Worm (Caenorhabditis elegans) whole organism, L4 larva: ENCODE data around the gene R07E5.5.

Source experiments
- D1046.2 ChIP-seq: fragments of 200-800 bp; sonication (Bioruptor generic); IDR thresholded peaks from 2 replicates; pipeline ENCODE4 v1.3.6; 2022; ENCODE audit warnings: missing genetic modification characterization, missing compliant biosample characterization
- F10B5.3 ChIP-seq: sonication (generic microtip); optimal IDR thresholded peaks from 2 replicates; lab custom pipeline; 2016; ENCODE audit warnings: mild to moderate bottlenecking, missing genetic modification characterization, missing compliant biosample characterization
- F44E2.7 ChIP-seq: fragments of 200-800 bp; sonication (Bioruptor generic); IDR thresholded peaks from 2 replicates; pipeline ENCODE4 v2.1.2; 2022; ENCODE audit warnings: missing genetic modification characterization, missing compliant biosample characterization
- R02D3.7 ChIP-seq: fragments of 150-350 bp; sonication (generic microtip); optimal IDR thresholded peaks from 3 replicates; lab custom pipeline; 2014; ENCODE audit warnings: missing biosample characterization, missing genetic modification characterization
- Y5F2A.4 ChIP-seq: fragments of 200-800 bp; sonication (Bioruptor generic); optimal IDR thresholded peaks from 2 replicates; lab custom pipeline; 2018; ENCODE audit warnings: mild to moderate bottlenecking, missing genetic modification characterization, missing compliant biosample characterization
- ZK546.5 ChIP-seq, 2 experiments: sonication (generic microtip); optimal IDR thresholded peaks; 2 replicates each; lab custom pipeline; 2017; ENCODE audit warnings: missing biosample characterization in 2 of 2, missing genetic modification characterization in 2 of 2
- aha-1 ChIP-seq: fragments of 150-350 bp; peaks from one replicate; lab custom pipeline; 2014; ENCODE audit warnings: missing biosample characterization, missing genetic modification characterization
- attf-4 ChIP-seq: sonication (generic microtip); optimal IDR thresholded peaks from 3 replicates; lab custom pipeline; 2017; ENCODE audit warnings: missing biosample characterization, missing genetic modification characterization
- ceh-28 ChIP-seq: fragments of 150-350 bp; optimal IDR thresholded peaks from 2 replicates; lab custom pipeline; 2014; ENCODE audit warnings: missing biosample characterization, missing genetic modification reagents, missing genetic modification characterization
- ceh-44 ChIP-seq: fragments of 200-800 bp; sonication (Bioruptor generic); IDR thresholded peaks from 2 replicates; pipeline ENCODE4 v1.3.6; 2022; ENCODE audit warnings: missing genetic modification reagents, missing genetic modification characterization, missing compliant biosample characterization
- ceh-62 ChIP-seq: sonication (generic microtip); optimal IDR thresholded peaks from 2 replicates; lab custom pipeline; 2017; ENCODE audit warnings: missing biosample characterization, missing genetic modification characterization
- ctbp-1 ChIP-seq: fragments of 200-800 bp; sonication (Bioruptor generic); IDR thresholded peaks from 2 replicates; pipeline ENCODE4 v1.3.6; 2022; ENCODE audit warnings: missing genetic modification reagents, missing genetic modification characterization, missing compliant biosample characterization
- daf-16 ChIP-seq, 3 experiments: sonication (generic microtip); optimal IDR thresholded peaks; 2 replicates each; lab custom pipeline; 2016 to 2017; ENCODE audit warnings: missing genetic modification characterization in 3 of 3, missing genetic modification reagents in 3 of 3, mild to moderate bottlenecking in 2 of 3, missing compliant biosample characterization in 2 of 3, missing biosample characterization in 1 of 3, moderate library complexity in 1 of 3
- egl-27 ChIP-seq: sonication (generic microtip); optimal IDR thresholded peaks from 3 replicates; lab custom pipeline; 2017; ENCODE audit warnings: missing biosample characterization, missing genetic modification reagents, missing genetic modification characterization
- gei-8 ChIP-seq: fragments of 200-800 bp; sonication (Bioruptor generic); optimal IDR thresholded peaks from 2 replicates; lab custom pipeline; 2018; ENCODE audit warnings: mild to moderate bottlenecking, missing genetic modification characterization, missing compliant biosample characterization
- hlh-11 ChIP-seq: fragments of 200-800 bp; sonication (Bioruptor generic); optimal IDR thresholded peaks from 2 replicates; lab custom pipeline; 2018; ENCODE audit warnings: mild to moderate bottlenecking, missing genetic modification characterization, missing compliant biosample characterization
- hlh-30 ChIP-seq: sonication (generic microtip); optimal IDR thresholded peaks from 2 replicates; lab custom pipeline; 2017; ENCODE audit warnings: antibody characterized with exemption, mild to moderate bottlenecking, missing genetic modification characterization, missing compliant biosample characterization; ENCODE audit not compliant: insufficient read depth
- lim-7 ChIP-seq: fragments of 200-800 bp; sonication (Bioruptor generic); IDR thresholded peaks from 2 replicates; pipeline ENCODE4 v1.3.6; 2022; ENCODE audit warnings: missing genetic modification characterization, missing compliant biosample characterization
- lin-13 ChIP-seq: fragments of 150-350 bp; optimal IDR thresholded peaks from 2 replicates; lab custom pipeline; 2014; ENCODE audit warnings: missing biosample characterization, missing genetic modification reagents, missing genetic modification characterization
- lin-39 ChIP-seq: fragments of 150-350 bp; optimal IDR thresholded peaks from 2 replicates; lab custom pipeline; 2014; ENCODE audit warnings: missing biosample characterization, missing genetic modification reagents, missing genetic modification characterization
- lir-3 ChIP-seq: sonication (generic microtip); optimal IDR thresholded peaks from 2 replicates; lab custom pipeline; 2016; ENCODE audit warnings: mild to moderate bottlenecking, missing genetic modification characterization, missing compliant biosample characterization
- lsy-2 ChIP-seq, 2 experiments: fragments of 150-350 bp in 1 of 2; sonication (generic microtip) in 1 of 2; optimal IDR thresholded peaks; 2 replicates each; lab custom pipeline; 2014 to 2017; ENCODE audit warnings: missing biosample characterization in 2 of 2, missing genetic modification characterization in 2 of 2
- madf-5 ChIP-seq, 2 experiments: fragments of 200-800 bp; sonication (Bioruptor generic); IDR thresholded peaks; 2 replicates each; pipeline ENCODE4 v1.3.6; 2022; ENCODE audit warnings: missing compliant biosample characterization in 2 of 2, missing genetic modification characterization in 2 of 2
- mep-1 ChIP-seq: fragments of 150-350 bp; sonication (generic microtip); optimal IDR thresholded peaks from 3 replicates; lab custom pipeline; 2014; ENCODE audit warnings: missing biosample characterization, missing genetic modification characterization
- nhr-237 ChIP-seq: sonication (generic microtip); optimal IDR thresholded peaks from 2 replicates; lab custom pipeline; 2017; ENCODE audit warnings: missing biosample characterization, missing genetic modification characterization
- nhr-28 ChIP-seq: fragments of 150-350 bp; optimal IDR thresholded peaks from 2 replicates; lab custom pipeline; 2014; ENCODE audit warnings: missing biosample characterization, missing genetic modification characterization
- nhr-41 ChIP-seq: fragments of 200-800 bp; sonication (Bioruptor generic); IDR thresholded peaks from 2 replicates; pipeline ENCODE4 v1.3.6; 2022; ENCODE audit warnings: missing genetic modification reagents, missing genetic modification characterization, missing compliant biosample characterization
- pqm-1 ChIP-seq: sonication (generic microtip); optimal IDR thresholded peaks from 2 replicates; lab custom pipeline; 2017; ENCODE audit warnings: missing biosample characterization, missing genetic modification characterization
- snpc-4 ChIP-seq: fragments of 150-350 bp; optimal IDR thresholded peaks from 2 replicates; lab custom pipeline; 2014; ENCODE audit warnings: missing biosample characterization, missing genetic modification characterization
- tag-97 ChIP-seq: fragments of 200-800 bp; sonication (Bioruptor generic); IDR thresholded peaks from 2 replicates; pipeline ENCODE4 v1.3.6; 2022; ENCODE audit warnings: missing genetic modification characterization, missing compliant biosample characterization
- unc-62 ChIP-seq, 3 experiments: fragments of 150-350 bp in 1 of 3; sonication (generic microtip); optimal IDR thresholded peaks in 2 of 3; peaks in 1 of 3; 1 replicate in 1 of 3; 2 replicates in 2 of 3; lab custom pipeline; 2014 to 2017; ENCODE audit warnings: missing biosample characterization in 3 of 3, missing genetic modification characterization in 3 of 3, missing genetic modification reagents in 3 of 3, missing genotype in 1 of 3
- zag-1 ChIP-seq: fragments of 150-350 bp; optimal IDR thresholded peaks from 2 replicates; lab custom pipeline; 2014; ENCODE audit warnings: missing biosample characterization, missing genetic modification characterization
- zip-11 ChIP-seq: fragments of 200-800 bp; sonication (Bioruptor generic); IDR thresholded peaks from 2 replicates; pipeline ENCODE4 v1.3.6; 2022; ENCODE audit warnings: missing genetic modification characterization, missing compliant biosample characterization
- zip-2 ChIP-seq: fragments of 150-350 bp; optimal IDR thresholded peaks from 2 replicates; lab custom pipeline; 2014; ENCODE audit warnings: missing biosample characterization, missing genetic modification characterization

Gene R07E5.5

DNA sequence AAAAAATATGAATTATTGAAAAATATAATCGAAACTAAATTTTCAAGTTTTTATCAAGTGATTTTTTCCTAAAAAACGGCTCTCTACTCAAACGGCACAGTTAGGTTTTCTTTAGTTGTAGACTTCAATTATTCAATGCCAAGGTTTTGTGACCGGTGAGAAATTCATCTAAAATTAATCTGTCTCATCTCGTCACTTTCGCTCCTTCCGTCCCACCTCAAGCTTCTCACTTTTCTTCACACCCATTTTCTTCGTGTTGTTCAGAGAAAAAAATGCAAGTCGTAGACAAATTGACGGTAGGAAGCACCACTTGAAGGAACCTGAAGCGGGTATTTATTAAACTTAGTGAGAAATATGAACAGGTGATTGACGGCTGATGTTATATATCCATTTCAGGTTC lies 5.9 kb upstream of the R07E5.5 start:
- TF ChIP-seq egl-27 (no peak), ctbp-1 (GFP tag; lab: Robert Waterston, UW) (no peak)

ce11 chrIII:4391938-4392337 lies 5.3 kb upstream of the R07E5.5 start:
- TF ChIP-seq aha-1 (tag; lab: Kevin White, UChicago) (peak; percentile 38), F10B5.3 (no peak)

ce11 chrIII:4394496-4394895 lies 2.7 kb upstream of the R07E5.5 start, which contains the start of gene R07E5.4:
R07E5.4 (plus strand) TSS chrIII:4394796.
- TF ChIP-seq nhr-41 (GFP tag; lab: Robert Waterston, UW) (no peak), tag-97 (GFP tag; lab: Robert Waterston, UW) (no peak), unc-62 (GFP tag; optimal IDR thresholded peaks at IDR 0.05 in 1 of 2; lab: Kevin White, UChicago) (no peak), unc-62 (tag; optimal IDR thresholded peaks at IDR 0.05; lab: Kevin White, UChicago) (no peak), lin-13 (GFP tag; lab: Kevin White, UChicago) (no peak), pqm-1 (tag; lab: Kevin White, UChicago) (no peak), D1046.2 (GFP tag; lab: Robert Waterston, UW) (no peak), nhr-28 (no peak), attf-4 (tag; lab: Kevin White, UChicago) (no peak)

- TF ChIP-seq hlh-11 = no peak
- TF ChIP-seq attf-4 (tag; lab: Kevin White, UChicago) = no peak
These were observed 1.4 kb upstream of the R07E5.5 start for ce11 chrIII:4395857-4396256.

ce11 chrIII:4398463-4398862 lies 1.2 kb downstream of the R07E5.5 start, which contains the start of gene R07E5.6:
R07E5.6 (plus strand) TSS chrIII:4398763.
- TF ChIP-seq lim-7 (GFP tag; lab: Robert Waterston, UW) (no peak), ceh-28 (tag; lab: Kevin White, UChicago) (peak; percentile 51), ceh-62 (tag; lab: Kevin White, UChicago) (no peak), daf-16 (GFP tag; optimal IDR thresholded peaks at IDR 0.05; lab: Kevin White, UChicago) (no peak), daf-16 (tag; optimal IDR thresholded peaks at IDR 0.05; lab: Kevin White, UChicago) (no peak)

DNA sequence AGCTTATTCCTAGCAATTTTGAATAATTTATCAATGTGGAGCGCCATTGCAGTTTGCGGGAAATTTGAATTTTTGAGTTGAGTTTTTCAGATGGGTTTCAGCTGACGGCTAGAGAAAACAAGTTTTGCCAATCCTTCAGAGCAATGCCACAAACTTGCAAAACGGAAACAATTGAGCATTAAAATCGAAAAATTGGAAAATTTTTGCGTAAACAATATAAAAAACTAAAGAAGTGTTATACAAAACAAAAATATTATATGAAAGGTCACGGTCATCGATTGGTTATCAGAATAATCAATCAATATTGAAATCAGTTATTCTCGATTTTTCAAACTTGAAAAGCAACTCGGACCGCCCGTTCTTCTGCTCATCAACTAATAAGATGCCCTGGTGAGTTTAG lies 3.9 kb downstream of the R07E5.5 start, which contains the start of gene R07E5.15:
Gene R07E5.15, plus strand, starts transcription at position 301 of the 400 bp plus-strand sequence.
- TF ChIP-seq nhr-237 (no peak), hlh-30 (tag; lab: Kevin White, UChicago) (no peak), ceh-44 (GFP tag; lab: Robert Waterston, UW) (no peak), F44E2.7 (GFP tag; lab: Robert Waterston, UW) (no peak), madf-5 (GFP tag; IDR thresholded peaks at IDR 0.05; lab: Robert Waterston, UW) (no peak), zag-1 (tag; lab: Kevin White, UChicago) (no peak), nhr-28 (no peak), gei-8 (GFP tag; lab: Kevin White, UChicago) (no peak), ceh-28 (tag; lab: Kevin White, UChicago) (no peak), ZK546.5 (tag; optimal IDR thresholded peaks at IDR 0.05; lab: Kevin White, UChicago) (no peak), zip-2 (tag; lab: Kevin White, UChicago) (no peak), zip-11 (no peak), mep-1 (no peak), Y5F2A.4 (GFP tag; lab: Kevin White, UChicago) (no peak), lir-3 (tag; lab: Kevin White, UChicago) (no peak), snpc-4 (tag; lab: Kevin White, UChicago) (no peak), lin-39 (tag; lab: Kevin White, UChicago) (no peak), R02D3.7 (tag; lab: Kevin White, UChicago) (no peak), lsy-2 (tag; optimal IDR thresholded peaks at IDR 0.05; lab: Kevin White, UChicago) (no peak)
